Fruit fly (Drosophila melanogaster) S2 (cell line): ENCODE measurements around the gene CG8012.

ENCODE experiments used
- CG8478 ChIP-seq: fragments of >200 bp; optimal IDR thresholded peaks from 2 replicates; lab custom pipeline; 2018
- CTCF ChIP-seq, 2 experiments: fragments of >200 bp; optimal IDR thresholded peaks; 2 replicates each; lab custom pipeline; 2018

DNA sequence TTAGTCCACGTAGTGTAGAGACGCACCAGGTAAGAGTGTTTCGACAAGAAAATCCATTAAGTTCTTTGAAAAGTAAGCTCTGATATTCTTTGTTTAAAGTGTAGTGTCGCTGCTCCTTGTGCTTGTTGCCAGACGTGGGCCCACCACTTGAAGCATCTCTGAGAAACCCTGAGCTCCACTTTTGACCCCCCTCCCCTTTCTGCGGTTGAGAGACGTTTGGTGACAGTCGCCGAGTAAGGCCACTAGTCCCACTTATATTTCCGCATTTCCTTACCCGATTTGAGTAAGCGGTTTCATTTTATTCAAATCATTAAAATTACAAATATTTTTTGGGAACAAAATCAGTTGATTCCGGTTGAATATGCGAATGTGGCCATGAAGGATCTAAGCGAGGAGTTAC is 3.5 kb upstream of the CG8012 start, which contains the start of gene CG8006:
- TF ChIP-seq CTCF (optimal IDR thresholded peaks at IDR 0.05; lab: Kevin White, UChicago) (no peak), CG8478 (lab: Kevin White, UChicago) (no peak)
